Worm (Caenorhabditis elegans): ENCODE measurements around the gene thn-2.
A peak's percentile ranks its signal among the peaks of the same experiment; 100 is the strongest.

Gene thn-2

ce11 chrIV:12419291-12419690 is 36.3 kb downstream of the thn-2 start:
- TF ChIP-seq lsy-2 (tag; optimal IDR thresholded peaks at IDR 0.05), result no peak
- TF ChIP-seq sma-9 (GFP tag; optimal IDR thresholded peaks at IDR 0.05), result peak; percentile 28
- no peak for TF ChIP-seq sma-9 (tag; optimal IDR thresholded peaks at IDR 0.05)

ce11 chrIV:12420455-12420854 is 37.5 kb downstream of the thn-2 start, which contains the start of gene ugt-65:
TSS of gene ugt-65 (plus strand) at chrIV:12420683.
- no peak for TF ChIP-seq nhr-12 (tag; optimal IDR thresholded peaks at IDR 0.05)
- peak; percentile 71 for TF ChIP-seq fos-1 (tag; optimal IDR thresholded peaks at IDR 0.05)
- TF ChIP-seq nhr-21 (tag; optimal IDR thresholded peaks at IDR 0.05), result no peak
- TF ChIP-seq sma-9 (GFP tag; optimal IDR thresholded peaks at IDR 0.05), result peak; percentile 86
- TF ChIP-seq sma-9 (tag; optimal IDR thresholded peaks at IDR 0.05), result no peak
- no peak for TF ChIP-seq ceh-82 (tag; optimal IDR thresholded peaks at IDR 0.05)
- TF ChIP-seq F13H6.1 (tag; optimal IDR thresholded peaks at IDR 0.05), result peak; percentile 6
- TF ChIP-seq crh-2 (tag; optimal IDR thresholded peaks at IDR 0.05), result peak; percentile 15

ce11 chrIV:12425595-12425994 is 42.6 kb downstream of the thn-2 start:
- TF ChIP-seq snpc-4 (tag; optimal IDR thresholded peaks at IDR 0.05), result no peak
- TF ChIP-seq blmp-1 (tag; optimal IDR thresholded peaks at IDR 0.05; ENCODE audit: insufficient read depth), result no peak
- TF ChIP-seq mdl-1 (tag; optimal IDR thresholded peaks at IDR 0.05), result peak in 1 of 2 experiments; percentile 59
- no peak for TF ChIP-seq aly-2 (tag; optimal IDR thresholded peaks at IDR 0.05)
- TF ChIP-seq gmeb-1 (tag; optimal IDR thresholded peaks at IDR 0.05), result no peak
- peak in 1 of 2 experiments; percentile 5 for TF ChIP-seq lsy-2 (tag; optimal IDR thresholded peaks at IDR 0.05)
- TF ChIP-seq mab-5 (tag; optimal IDR thresholded peaks at IDR 0.05), result peak; percentile 26
- TF ChIP-seq dmd-4 (tag; optimal IDR thresholded peaks at IDR 0.05), result no peak
- TF ChIP-seq peb-1 (tag; optimal IDR thresholded peaks at IDR 0.05), result no peak
- no peak for TF ChIP-seq crh-2 (tag; optimal IDR thresholded peaks at IDR 0.05)
- TF ChIP-seq egl-27 (tag; optimal IDR thresholded peaks at IDR 0.05), result no peak
- TF ChIP-seq lin-39 (tag; optimal IDR thresholded peaks at IDR 0.05), result no peak
- no peak for TF ChIP-seq nhr-21 (tag; optimal IDR thresholded peaks at IDR 0.05)
- TF ChIP-seq unc-62 (GFP tag; optimal IDR thresholded peaks at IDR 0.05), result peak; percentile 44
- peak; percentile 9 for TF ChIP-seq C34F6.9 (tag; optimal IDR thresholded peaks at IDR 0.05)

- no peak for TF ChIP-seq unc-55 (GFP tag; optimal IDR thresholded peaks at IDR 0.05)
- no peak for TF ChIP-seq nhr-25 (tag; optimal IDR thresholded peaks at IDR 0.05)
- no peak for TF ChIP-seq dmd-4 (tag; optimal IDR thresholded peaks at IDR 0.05)
- no peak for TF ChIP-seq ztf-4 (tag; optimal IDR thresholded peaks at IDR 0.05)
- no peak for TF ChIP-seq ceh-82 (tag; optimal IDR thresholded peaks at IDR 0.05)
- no peak for TF ChIP-seq ztf-11 (tag; optimal IDR thresholded peaks at IDR 0.05)
These were observed 44.8 kb downstream of the thn-2 start for ce11 chrIV:12427687-12428284.

ce11 chrIV:12428467-12428866 is 45.5 kb downstream of the thn-2 start, which contains the start of gene col-130:
TSS of gene col-130 (minus strand) at chrIV:12428516.
- TF ChIP-seq nhr-11 (tag; optimal IDR thresholded peaks at IDR 0.05) (no peak), egl-27 (tag; optimal IDR thresholded peaks at IDR 0.05) (no peak)

- no peak for TF ChIP-seq nhr-77 (tag; optimal IDR thresholded peaks at IDR 0.05)
- TF ChIP-seq blmp-1 (tag; optimal IDR thresholded peaks at IDR 0.05; ENCODE audit: insufficient read depth), result peak; percentile 81
- peak; percentile 66 for TF ChIP-seq nhr-25 (tag; optimal IDR thresholded peaks at IDR 0.05)
- TF ChIP-seq nhr-23 (tag; optimal IDR thresholded peaks at IDR 0.05), result no peak
These were observed 46.5 kb downstream of the thn-2 start for ce11 chrIV:12429504-12429903.

ce11 chrIV:12431755-12432154 is 48.8 kb downstream of the thn-2 start:
- TF ChIP-seq nhr-12 (tag; optimal IDR thresholded peaks at IDR 0.05) (no peak), gmeb-1 (tag; optimal IDR thresholded peaks at IDR 0.05) (no peak), elt-1 (tag; optimal IDR thresholded peaks at IDR 0.05) (no peak), alr-1 (tag; optimal IDR thresholded peaks at IDR 0.05) (no peak), skn-1 (tag; optimal IDR thresholded peaks at IDR 0.05) (no peak), nhr-23 (tag; optimal IDR thresholded peaks at IDR 0.05) (no peak), unc-62 (GFP tag; optimal IDR thresholded peaks at IDR 0.05) (no peak), lin-11 (tag; optimal IDR thresholded peaks at IDR 0.05) (no peak), F13H6.1 (tag; optimal IDR thresholded peaks at IDR 0.05) (no peak), lin-39 (tag; optimal IDR thresholded peaks at IDR 0.05) (no peak), mdl-1 (tag; optimal IDR thresholded peaks at IDR 0.05) (no peak), ceh-82 (tag; optimal IDR thresholded peaks at IDR 0.05) (no peak), blmp-1 (tag; optimal IDR thresholded peaks at IDR 0.05; ENCODE audit: insufficient read depth) (no peak), nhr-129 (tag; optimal IDR thresholded peaks at IDR 0.05) (no peak), nhr-77 (tag; optimal IDR thresholded peaks at IDR 0.05) (no peak), mbf-1 (tag; optimal IDR thresholded peaks at IDR 0.05) (no peak)
